Fruit fly (Drosophila melanogaster): ENCODE measurements around the gene Acsf2.

Acsf2 gene

dm6 chr2L:5378829-5379228 is 36.8 kb upstream of the Acsf2 start (continued):
- TF ChIP-seq CG30020 (tag; optimal IDR thresholded peaks at IDR 0.05) (no peak), Oli (tag; optimal IDR thresholded peaks at IDR 0.05) (peak; percentile 25), CoRest (tag; optimal IDR thresholded peaks at IDR 0.05) (no peak), ash1 (GFP tag; optimal IDR thresholded peaks at IDR 0.05) (no peak), ab (GFP tag; optimal IDR thresholded peaks at IDR 0.05) (no peak), CTCF (GFP tag; optimal IDR thresholded peaks at IDR 0.05) (no peak), trh (GFP tag; optimal IDR thresholded peaks at IDR 0.05) (no peak), pan (optimal IDR thresholded peaks at IDR 0.05) (no peak), pan (GFP tag; optimal IDR thresholded peaks at IDR 0.05 in 1 of 2, IDR thresholded peaks at IDR 0.05 in 1 of 2) (peak in 1 of 2 experiments; percentile 9), H2.0 (GFP tag; IDR thresholded peaks at IDR 0.05) (0 out of 2 replicates have a peak, but pooled peaks have one; percentile 14), tll (GFP tag; optimal IDR thresholded peaks at IDR 0.05) (no peak), Camta (GFP tag; optimal IDR thresholded peaks at IDR 0.05) (no peak), HLH4C (GFP tag; IDR thresholded peaks at IDR 0.05; ENCODE audit: partially characterized antibody) (no peak), ro (GFP tag; IDR thresholded peaks at IDR 0.05) (no peak), CG9727 (GFP tag; optimal IDR thresholded peaks at IDR 0.05) (peak; percentile 5), Oaz (GFP tag; IDR thresholded peaks at IDR 0.05) (no peak), CG6689 (GFP tag; IDR thresholded peaks at IDR 0.05) (peak; percentile 44; the same call in 1 of the 2 replicates), Eip74EF (GFP tag; optimal IDR thresholded peaks at IDR 0.05) (no peak), dmrt11E (tag; optimal IDR thresholded peaks at IDR 0.05) (peak; percentile 64), sima (GFP tag; optimal IDR thresholded peaks at IDR 0.05) (no peak), CG4730 (GFP tag; IDR thresholded peaks at IDR 0.05) (no peak), phol (tag; optimal IDR thresholded peaks at IDR 0.05) (peak; percentile 40), Elba2 (GFP tag; optimal IDR thresholded peaks at IDR 0.05) (no peak), Scr (GFP tag; IDR thresholded peaks at IDR 0.05; ENCODE audit: partially characterized antibody) (no peak), dmrt99B (tag; optimal IDR thresholded peaks at IDR 0.05) (peak; percentile 17), CG42726 (GFP tag; IDR thresholded peaks at IDR 0.05; ENCODE audit: partially characterized antibody) (no peak), CG1792 (GFP tag; optimal IDR thresholded peaks at IDR 0.05) (no peak), CG4424 (GFP tag; optimal IDR thresholded peaks at IDR 0.05) (peak; percentile 11), CG2678 (tag; optimal IDR thresholded peaks at IDR 0.05) (peak; percentile 29), CG4854 (GFP tag; optimal IDR thresholded peaks at IDR 0.05) (no peak), CG10462 (GFP tag; optimal IDR thresholded peaks at IDR 0.05) (no peak), nau (GFP tag; optimal IDR thresholded peaks at IDR 0.05) (no peak), otp (GFP tag; IDR thresholded peaks at IDR 0.05) (no peak), trem (tag; optimal IDR thresholded peaks at IDR 0.05) (peak; percentile 2), D19A (tag; optimal IDR thresholded peaks at IDR 0.05) (peak; percentile 37), CG15696 (tag; optimal IDR thresholded peaks at IDR 0.05) (no peak), bsh (GFP tag; optimal IDR thresholded peaks at IDR 0.05) (peak in 1 of 2 experiments; percentile 67), vvl (GFP tag; IDR thresholded peaks at IDR 0.05) (no peak), stc (GFP tag; IDR thresholded peaks at IDR 0.05) (no peak), Side (GFP tag; optimal IDR thresholded peaks at IDR 0.05) (no peak), CG12744 (GFP tag; optimal IDR thresholded peaks at IDR 0.05) (no peak), NC2β (GFP tag; optimal IDR thresholded peaks at IDR 0.05) (no peak), CG6272 (GFP tag; IDR thresholded peaks at IDR 0.05) (no peak), knrl (GFP tag; IDR thresholded peaks at IDR 0.05; ENCODE audit: partially characterized antibody) (no peak), corto (GFP tag; optimal IDR thresholded peaks at IDR 0.05) (no peak), br (optimal IDR thresholded peaks at IDR 0.05) (no peak), CG34376 (GFP tag; optimal IDR thresholded peaks at IDR 0.05) (no peak), CG15514 (GFP tag; optimal IDR thresholded peaks at IDR 0.05) (no peak), Fer1 (GFP tag; optimal IDR thresholded peaks at IDR 0.05) (no peak), NfI (GFP tag; optimal IDR thresholded peaks at IDR 0.05) (no peak), kay (GFP tag; optimal IDR thresholded peaks at IDR 0.05) (no peak), CG2116 (GFP tag; optimal IDR thresholded peaks at IDR 0.05) (no peak)

Data from whole organism, embryonic.